Fruit fly (Drosophila melanogaster): Measurements from ENCODE around the gene CG1572.

- TF ChIP-seq CTCF (optimal IDR thresholded peaks at IDR 0.05) (no peak), CG8478 (optimal IDR thresholded peaks at IDR 0.05) (no peak)
Observed at dm6 chrX:11520209-11520608, 38.2 kb downstream of the CG1572 start.
